Fruit fly (Drosophila melanogaster): ENCODE results near the gene asl.

- TF ChIP-seq CG32121 (GFP tag; IDR thresholded peaks at IDR 0.05) (no peak), Snoo (tag; optimal IDR thresholded peaks at IDR 0.05) (peak; percentile 27), CG17806 (tag; optimal IDR thresholded peaks at IDR 0.05) (peak; percentile 48)
Measured at dm6 chr3R:5636519-5637430, 30.4 kb upstream of the asl start, which contains the start of the genes CG31548 and CG12170.
